Worm (Caenorhabditis elegans): ENCODE measurements around the gene dpy-26.
A peak's percentile ranks its signal among the peaks of the same experiment; 100 is the strongest.

Gene dpy-26

ce11 chrIV:12417536-12418195, 33.5 kb downstream of the dpy-26 start, which contains the start of gene F08G5.3:
Gene F08G5.3, minus strand, starts transcription at chrIV:12417586.
- TF ChIP-seq dao-5 (tag; optimal IDR thresholded peaks at IDR 0.05) = peak; percentile 36
- TF ChIP-seq him-1 (tag; optimal IDR thresholded peaks at IDR 0.05) = peak; percentile 52
- TF ChIP-seq W03F9.2 (tag; optimal IDR thresholded peaks at IDR 0.05) = no peak

DNA sequence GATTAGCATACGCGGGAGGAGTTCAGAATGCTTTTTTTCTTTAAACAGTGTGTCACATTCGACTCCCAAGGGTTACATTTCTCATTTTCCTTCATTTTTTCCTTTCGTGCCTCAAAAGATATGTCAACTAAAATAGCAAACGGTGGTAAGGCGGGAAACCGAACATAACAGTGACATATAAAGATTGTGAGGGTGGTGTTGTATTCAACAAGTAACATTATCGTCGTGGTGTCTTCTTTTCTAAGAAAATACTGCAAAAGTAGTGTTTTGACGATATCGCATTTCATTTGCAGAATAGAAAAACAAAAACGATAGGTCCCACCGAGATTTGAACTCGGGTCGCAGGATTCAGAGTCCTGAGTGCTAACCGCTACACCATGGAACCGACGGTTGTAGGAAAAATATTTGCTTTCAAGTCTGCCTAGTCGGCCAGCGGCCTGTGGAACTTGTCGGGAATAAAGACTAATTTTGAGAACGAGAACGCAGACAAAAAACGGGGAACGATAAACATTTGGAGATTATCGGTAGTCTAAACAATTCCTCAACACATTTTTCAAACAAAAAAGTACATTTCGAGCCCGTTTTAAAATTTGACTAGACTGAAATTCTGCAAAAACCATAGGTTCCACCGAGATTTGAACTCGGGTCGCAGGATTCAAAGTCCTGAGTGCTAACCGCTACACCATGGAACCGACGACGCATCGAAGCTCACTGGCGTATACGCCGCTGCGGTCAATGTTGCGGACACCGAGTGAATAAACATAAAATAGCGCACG, 34.3 kb downstream of the dpy-26 start:
- TF ChIP-seq dao-5 (tag; optimal IDR thresholded peaks at IDR 0.05) (no peak), him-1 (tag; optimal IDR thresholded peaks at IDR 0.05) (no peak), W03F9.2 (tag; optimal IDR thresholded peaks at IDR 0.05) (no peak)

DNA sequence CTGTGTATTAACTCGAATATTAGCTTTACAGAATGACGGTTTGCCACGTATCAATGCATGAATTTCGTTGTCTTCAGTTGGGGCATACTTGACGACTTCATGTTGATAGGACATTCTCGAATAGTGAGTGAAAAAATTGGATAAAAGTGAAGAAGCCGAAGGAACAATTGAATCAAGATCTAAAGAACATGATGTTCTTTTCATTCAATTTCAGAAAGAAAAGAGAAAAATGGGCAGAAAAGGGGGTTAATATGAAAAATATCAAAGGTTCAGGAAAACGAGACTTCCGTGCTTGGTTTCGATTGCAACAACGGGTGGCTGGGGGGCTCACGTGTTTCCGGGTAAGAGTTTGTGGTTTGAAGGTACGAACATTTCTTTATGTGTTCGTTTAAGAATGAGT, 36.5 kb downstream of the dpy-26 start:
- TF ChIP-seq dao-5 (tag; optimal IDR thresholded peaks at IDR 0.05) (no peak), him-1 (tag; optimal IDR thresholded peaks at IDR 0.05) (no peak), W03F9.2 (tag; optimal IDR thresholded peaks at IDR 0.05) (no peak)

DNA sequence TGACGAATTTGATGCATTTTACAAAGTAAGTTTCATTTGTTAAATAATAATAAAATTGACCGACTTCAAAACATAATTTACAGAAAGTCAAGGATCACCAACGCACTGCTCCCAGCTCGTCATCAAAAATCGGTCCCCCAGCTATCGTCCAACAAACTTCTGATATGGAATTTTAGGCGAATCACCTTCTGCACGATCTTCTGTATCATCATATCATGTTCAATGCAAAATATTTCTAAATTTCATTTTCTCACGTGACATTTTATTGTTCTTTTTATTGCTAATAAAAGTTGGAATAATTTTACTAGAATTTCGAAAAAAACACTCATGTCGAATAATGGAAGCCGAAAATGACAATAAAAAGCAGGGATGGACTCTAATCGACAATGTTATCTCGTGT, 41.0 kb downstream of the dpy-26 start, which contains the start of gene acl-13:
acl-13 (plus strand) TSS at position 301 of the 400 bp plus-strand sequence.
- TF ChIP-seq dao-5 (tag; optimal IDR thresholded peaks at IDR 0.05) (no peak), W03F9.2 (tag; optimal IDR thresholded peaks at IDR 0.05) (no peak), him-1 (tag; optimal IDR thresholded peaks at IDR 0.05) (no peak)

DNA sequence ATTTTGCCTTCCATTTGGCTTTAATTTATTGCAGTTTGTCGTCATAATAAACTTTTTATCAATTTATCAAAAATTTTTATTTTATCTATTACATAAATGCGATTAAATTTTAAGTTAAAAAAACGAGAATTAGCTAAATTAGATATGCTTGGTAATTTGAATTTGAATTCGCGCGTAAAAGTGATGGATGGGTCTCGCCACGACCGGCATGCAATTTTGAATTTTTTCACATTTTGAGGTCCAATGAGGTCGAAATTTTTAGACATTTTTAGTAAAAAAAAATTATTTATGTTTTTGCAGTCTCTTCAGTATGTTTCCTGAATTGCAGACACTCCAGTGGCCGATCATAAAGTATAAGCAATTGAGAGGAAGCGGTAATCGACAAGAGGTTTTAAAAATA, 42.5 kb downstream of the dpy-26 start, which contains the start of gene dsb-1:
dsb-1 (plus strand) TSS at position 301 of the 400 bp plus-strand sequence.
- no peak for TF ChIP-seq him-1 (tag; optimal IDR thresholded peaks at IDR 0.05)
- TF ChIP-seq W03F9.2 (tag; optimal IDR thresholded peaks at IDR 0.05) = no peak
- no peak for TF ChIP-seq dao-5 (tag; optimal IDR thresholded peaks at IDR 0.05)

- TF ChIP-seq him-1 (tag; optimal IDR thresholded peaks at IDR 0.05) = no peak
- peak; percentile 94 for TF ChIP-seq W03F9.2 (tag; optimal IDR thresholded peaks at IDR 0.05)
Measured at ce11 chrIV:12404137-12404536, 47.0 kb downstream of the dpy-26 start, which contains the start of gene gex-3. Gene gex-3, plus strand, starts transcription at chrIV:12404431.

DNA sequence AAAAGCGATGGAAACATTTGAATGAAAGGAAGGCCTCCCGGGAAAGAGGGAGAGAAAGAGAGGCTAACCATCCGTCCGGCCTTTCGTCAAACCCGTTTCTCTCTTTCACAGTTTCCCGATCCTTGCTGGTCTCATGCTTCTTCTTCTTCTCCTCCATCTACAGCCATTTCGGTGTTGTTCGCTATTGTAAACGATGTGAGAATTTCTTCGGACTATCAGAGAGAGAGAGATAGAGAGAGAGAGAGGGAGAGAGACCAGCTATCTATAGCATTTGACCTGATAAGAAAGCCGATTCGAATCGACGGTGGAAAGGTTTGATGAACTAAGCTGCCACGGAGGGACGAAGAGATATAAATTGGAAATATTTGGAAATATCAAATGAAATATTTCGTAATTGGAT, 47.7 kb downstream of the dpy-26 start:
- no peak for TF ChIP-seq dao-5 (tag; optimal IDR thresholded peaks at IDR 0.05)

- TF ChIP-seq W03F9.2 (tag; optimal IDR thresholded peaks at IDR 0.05) = no peak
- no peak for TF ChIP-seq dao-5 (tag; optimal IDR thresholded peaks at IDR 0.05)
- TF ChIP-seq him-1 (tag; optimal IDR thresholded peaks at IDR 0.05) = no peak
Measured at ce11 chrIV:12399983-12400382, 51.2 kb downstream of the dpy-26 start.

DNA sequence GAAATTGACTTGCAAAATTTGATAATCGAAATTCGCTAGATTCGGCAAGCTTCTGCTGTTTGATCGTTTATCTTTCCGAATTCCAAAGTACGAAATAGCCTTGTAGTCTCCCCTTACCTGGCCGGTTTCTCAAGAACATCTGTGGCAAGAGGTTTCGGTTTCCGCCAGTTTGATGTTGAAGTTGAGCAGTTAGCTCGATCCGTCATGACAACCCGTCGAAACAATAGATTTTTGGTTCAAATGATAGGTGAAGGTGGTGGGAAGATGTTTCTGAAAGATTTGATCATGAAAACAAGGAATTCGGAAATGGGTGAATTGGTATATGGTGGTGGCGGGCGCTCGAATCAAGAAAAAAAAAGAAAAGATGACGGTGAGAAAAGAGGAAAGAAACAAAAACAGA, 52.7 kb downstream of the dpy-26 start, which contains the start of gene acs-20:
acs-20 (minus strand) TSS at position 270 of the 400 bp plus-strand sequence.
- TF ChIP-seq him-1 (tag; optimal IDR thresholded peaks at IDR 0.05) (no peak), W03F9.2 (tag; optimal IDR thresholded peaks at IDR 0.05) (no peak), dao-5 (tag; optimal IDR thresholded peaks at IDR 0.05) (no peak)

DNA sequence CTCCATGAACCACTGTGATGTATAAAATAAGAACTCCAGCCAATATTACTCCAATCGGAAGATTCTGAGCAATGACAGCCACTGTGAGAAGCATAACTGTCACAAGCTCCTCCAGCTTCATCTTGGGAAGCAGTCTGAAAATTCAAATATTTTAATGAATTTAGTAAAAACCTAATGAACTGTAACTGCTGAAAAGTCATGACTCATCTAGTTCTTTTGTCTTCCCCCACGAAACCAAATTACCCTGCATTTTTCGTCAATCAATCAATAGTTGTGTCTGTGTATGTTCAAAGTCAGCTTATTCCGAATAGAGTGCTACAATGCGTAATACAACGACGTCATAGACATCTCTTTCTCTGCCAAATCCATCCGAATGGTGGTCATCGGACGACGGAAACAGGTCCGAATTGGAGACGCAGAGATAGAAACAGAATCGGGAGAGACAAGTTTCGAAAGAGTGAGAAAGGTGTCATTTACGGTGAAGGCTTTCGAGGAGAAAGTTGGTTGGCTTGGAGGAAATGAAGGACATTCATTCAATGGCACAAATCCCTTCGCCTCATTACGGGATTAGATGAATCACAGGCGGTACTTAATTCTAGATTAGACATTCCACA, 54.4 kb downstream of the dpy-26 start:
- TF ChIP-seq him-1 (tag; optimal IDR thresholded peaks at IDR 0.05) (no peak), W03F9.2 (tag; optimal IDR thresholded peaks at IDR 0.05) (no peak), dao-5 (tag; optimal IDR thresholded peaks at IDR 0.05) (no peak)

Measured in whole organism, L4/young adult.